Worm (Caenorhabditis elegans) whole organism, L4 larva: ENCODE data around the gene C06B3.6.
A peak's percentile ranks its signal among the peaks of the same experiment; 100 is the strongest.

ENCODE experiments used
- F26F4.8 ChIP-seq: fragments of 200-800 bp; sonication (Bioruptor generic); conservative IDR thresholded peaks from 2 replicates; pipeline ENCODE4 v1.3.6; 2022; ENCODE audit warnings: missing genetic modification characterization, missing compliant biosample characterization
- T20F7.1 ChIP-seq: fragments of 200-800 bp; sonication (Bioruptor generic); optimal IDR thresholded peaks from 2 replicates; lab custom pipeline; 2018; ENCODE audit warnings: mild to moderate bottlenecking, missing genetic modification characterization, missing compliant biosample characterization
- Y105C5A.15 ChIP-seq: fragments of 200-800 bp; sonication (Bioruptor generic); IDR thresholded peaks from 2 replicates; pipeline ENCODE4 v1.3.6; 2022; ENCODE audit warnings: missing genetic modification characterization, missing compliant biosample characterization
- Y5F2A.4 ChIP-seq: fragments of 200-800 bp; sonication (Bioruptor generic); optimal IDR thresholded peaks from 2 replicates; lab custom pipeline; 2018; ENCODE audit warnings: mild to moderate bottlenecking, missing genetic modification characterization, missing compliant biosample characterization
- Y75B8A.6 ChIP-seq: fragments of 200-800 bp; sonication (Bioruptor generic); IDR thresholded peaks from 2 replicates; pipeline ENCODE4 v1.3.6; 2022; ENCODE audit warnings: missing genetic modification reagents, missing genetic modification characterization, missing compliant biosample characterization
- ceh-32 ChIP-seq: sonication (generic microtip); optimal IDR thresholded peaks from 2 replicates; lab custom pipeline; 2016; ENCODE audit warnings: mild to moderate bottlenecking, missing genetic modification characterization, missing compliant biosample characterization; ENCODE audit not compliant: poor library complexity
- daf-16 ChIP-seq, 3 experiments: sonication (generic microtip); optimal IDR thresholded peaks; 2 replicates each; lab custom pipeline; 2016 to 2017; ENCODE audit warnings: missing genetic modification characterization in 3 of 3, missing genetic modification reagents in 3 of 3, mild to moderate bottlenecking in 2 of 3, missing compliant biosample characterization in 2 of 3, missing biosample characterization in 1 of 3, moderate library complexity in 1 of 3
- daf-19 ChIP-seq: fragments of 200-800 bp; sonication (Bioruptor generic); conservative IDR thresholded peaks from 2 replicates; pipeline ENCODE4 v1.3.6; 2022; ENCODE audit warnings: missing genetic modification characterization, missing compliant biosample characterization
- daf-8 ChIP-seq: fragments of 200-800 bp; sonication (Bioruptor generic); IDR thresholded peaks from 2 replicates; pipeline ENCODE4 v1.3.6; 2022; ENCODE audit warnings: missing genetic modification characterization, missing compliant biosample characterization
- dmd-6 ChIP-seq: fragments of 200-800 bp; sonication (Bioruptor generic); IDR thresholded peaks from 2 replicates; pipeline ENCODE4 v1.3.6; 2022; ENCODE audit warnings: missing genetic modification reagents, missing genetic modification characterization, missing compliant biosample characterization
- dmd-8 ChIP-seq: fragments of 200-800 bp; sonication (Bioruptor generic); IDR thresholded peaks from 2 replicates; pipeline ENCODE4 v1.3.6; 2022; ENCODE audit warnings: missing genetic modification characterization, missing compliant biosample characterization
- dmd-9 ChIP-seq: fragments of 200-800 bp; sonication (Bioruptor generic); IDR thresholded peaks from 2 replicates; pipeline ENCODE4 v1.3.6; 2022; ENCODE audit warnings: missing genetic modification reagents, missing genetic modification characterization, missing compliant biosample characterization
- duxl-1 ChIP-seq: sonication (generic microtip); optimal IDR thresholded peaks from 2 replicates; lab custom pipeline; 2016; ENCODE audit warnings: mild to moderate bottlenecking, missing genetic modification characterization, moderate library complexity, missing compliant biosample characterization; ENCODE audit not compliant: poor library complexity
- dve-1 ChIP-seq: sonication (generic microtip); optimal IDR thresholded peaks from 2 replicates; lab custom pipeline; 2017; ENCODE audit warnings: antibody characterized with exemption, mild to moderate bottlenecking, missing genetic modification characterization, missing compliant biosample characterization; ENCODE audit not compliant: insufficient read depth
- egl-43 ChIP-seq: fragments of 200-800 bp; sonication (Bioruptor generic); IDR thresholded peaks from 2 replicates; pipeline ENCODE4 v1.3.6; 2022; ENCODE audit warnings: missing genetic modification reagents, missing genetic modification characterization, missing compliant biosample characterization
- hlh-11 ChIP-seq: fragments of 200-800 bp; sonication (Bioruptor generic); optimal IDR thresholded peaks from 2 replicates; lab custom pipeline; 2018; ENCODE audit warnings: mild to moderate bottlenecking, missing genetic modification characterization, missing compliant biosample characterization
- lir-3 ChIP-seq: sonication (generic microtip); optimal IDR thresholded peaks from 2 replicates; lab custom pipeline; 2016; ENCODE audit warnings: mild to moderate bottlenecking, missing genetic modification characterization, missing compliant biosample characterization
- lsy-2 ChIP-seq, 2 experiments: fragments of 150-350 bp in 1 of 2; sonication (generic microtip) in 1 of 2; optimal IDR thresholded peaks; 2 replicates each; lab custom pipeline; 2014 to 2017; ENCODE audit warnings: missing biosample characterization in 2 of 2, missing genetic modification characterization in 2 of 2
- mdt-29 ChIP-seq: fragments of 200-800 bp; sonication (Bioruptor generic); IDR thresholded peaks from 2 replicates; pipeline ENCODE4 v1.3.6; 2022; ENCODE audit warnings: missing genetic modification reagents, missing genetic modification characterization, missing compliant biosample characterization
- mxl-2 ChIP-seq: fragments of 200-800 bp; sonication (Bioruptor generic); conservative IDR thresholded peaks from 2 replicates; pipeline ENCODE4 v1.3.6; 2022; ENCODE audit warnings: missing genetic modification reagents, missing genetic modification characterization, missing compliant biosample characterization
- nhr-10 ChIP-seq: fragments of 150-350 bp; optimal IDR thresholded peaks from 2 replicates; lab custom pipeline; 2014; ENCODE audit warnings: missing biosample characterization, missing genetic modification characterization
- nhr-102 ChIP-seq: sonication (generic microtip); optimal IDR thresholded peaks from 2 replicates; lab custom pipeline; 2016; ENCODE audit warnings: mild to moderate bottlenecking, missing genetic modification characterization, moderate library complexity, missing compliant biosample characterization
- nhr-28 ChIP-seq: fragments of 150-350 bp; optimal IDR thresholded peaks from 2 replicates; lab custom pipeline; 2014; ENCODE audit warnings: missing biosample characterization, missing genetic modification characterization
- nhr-41 ChIP-seq: fragments of 200-800 bp; sonication (Bioruptor generic); IDR thresholded peaks from 2 replicates; pipeline ENCODE4 v1.3.6; 2022; ENCODE audit warnings: missing genetic modification reagents, missing genetic modification characterization, missing compliant biosample characterization
- nhr-42 ChIP-seq: fragments of 200-800 bp; sonication (Bioruptor generic); IDR thresholded peaks from 2 replicates; pipeline ENCODE4 v1.3.6; 2022; ENCODE audit warnings: missing genetic modification characterization, missing compliant biosample characterization
- nhr-77 ChIP-seq: fragments of 150-350 bp; optimal IDR thresholded peaks from 2 replicates; lab custom pipeline; 2014; ENCODE audit warnings: missing biosample characterization, missing genetic modification characterization
- pha-4 ChIP-seq, 2 experiments: fragments of 150-350 bp in 1 of 2; fragments of 200-800 bp in 1 of 2; sonication (Bioruptor generic) in 1 of 2; IDR thresholded peaks in 1 of 2; optimal IDR thresholded peaks in 1 of 2; 2 replicates each; pipeline versions ENCODE4 v1.3.6 to Lab custom; 2014 to 2022; ENCODE audit warnings: missing genetic modification characterization in 2 of 2, missing genetic modification reagents in 2 of 2, missing biosample characterization in 1 of 2, missing compliant biosample characterization in 1 of 2
- php-3 ChIP-seq: fragments of 200-800 bp; sonication (Bioruptor generic); IDR thresholded peaks from 2 replicates; pipeline ENCODE4 v1.3.6; 2022; ENCODE audit warnings: missing genetic modification reagents, missing genetic modification characterization, missing compliant biosample characterization
- pqm-1 ChIP-seq: sonication (generic microtip); optimal IDR thresholded peaks from 2 replicates; lab custom pipeline; 2017; ENCODE audit warnings: missing biosample characterization, missing genetic modification characterization
- saeg-2 ChIP-seq: fragments of 200-800 bp; sonication (Bioruptor generic); IDR thresholded peaks from 2 replicates; pipeline ENCODE4 v1.3.6; 2022; ENCODE audit warnings: missing genetic modification reagents, missing genetic modification characterization, missing compliant biosample characterization
- set-16 ChIP-seq: fragments of 200-800 bp; sonication (Bioruptor generic); IDR thresholded peaks from 2 replicates; pipeline ENCODE4 v1.3.6; 2022; ENCODE audit warnings: missing genetic modification reagents, missing genetic modification characterization, missing compliant biosample characterization
- skn-1 ChIP-seq: fragments of 150-350 bp; optimal IDR thresholded peaks from 2 replicates; lab custom pipeline; 2014; ENCODE audit warnings: missing biosample characterization, missing genetic modification characterization
- snpc-1.2 ChIP-seq: fragments of 200-800 bp; sonication (Bioruptor generic); IDR thresholded peaks from 2 replicates; pipeline ENCODE4 v1.3.6; 2022; ENCODE audit warnings: missing genetic modification reagents, missing genetic modification characterization, missing compliant biosample characterization
- tag-97 ChIP-seq: fragments of 200-800 bp; sonication (Bioruptor generic); IDR thresholded peaks from 2 replicates; pipeline ENCODE4 v1.3.6; 2022; ENCODE audit warnings: missing genetic modification characterization, missing compliant biosample characterization
- unc-130 ChIP-seq: sonication (generic microtip); optimal IDR thresholded peaks from 2 replicates; lab custom pipeline; 2016; ENCODE audit warnings: missing genetic modification reagents, missing genetic modification characterization, missing compliant biosample characterization
- zag-1 ChIP-seq: fragments of 150-350 bp; optimal IDR thresholded peaks from 2 replicates; lab custom pipeline; 2014; ENCODE audit warnings: missing biosample characterization, missing genetic modification characterization
- zfp-2 ChIP-seq: sonication (generic microtip); optimal IDR thresholded peaks from 2 replicates; lab custom pipeline; 2016; ENCODE audit warnings: mild to moderate bottlenecking, missing genetic modification characterization, missing compliant biosample characterization

C06B3.6 gene

ce11 chrV:13892457-13893375, 16.1 kb downstream of the C06B3.6 start, which contains the start of gene sptl-3 (continued):
- TF ChIP-seq pha-4 (GFP tag; IDR thresholded peaks at IDR 0.05; lab: Robert Waterston, UW) = no peak
- TF ChIP-seq pha-4 (tag; optimal IDR thresholded peaks at IDR 0.05; lab: Kevin White, UChicago) = no peak
- TF ChIP-seq unc-130 (GFP tag; lab: Kevin White, UChicago) = no peak
- TF ChIP-seq zag-1 (tag; lab: Kevin White, UChicago) = no peak
- no peak for TF ChIP-seq daf-16 (GFP tag; optimal IDR thresholded peaks at IDR 0.05; lab: Kevin White, UChicago)
- peak; percentile 72 for TF ChIP-seq daf-16 (tag; optimal IDR thresholded peaks at IDR 0.05; lab: Kevin White, UChicago)
- TF ChIP-seq daf-8 (GFP tag; lab: Robert Waterston, UW) = no peak
- no peak for TF ChIP-seq Y105C5A.15 (GFP tag; lab: Robert Waterston, UW)
- TF ChIP-seq saeg-2 (GFP tag; lab: Robert Waterston, UW) = 0 out of 2 replicates have a peak, but pooled peaks have one; percentile 21
- TF ChIP-seq ceh-32 (tag; lab: Kevin White, UChicago) = no peak
- no peak for TF ChIP-seq Y5F2A.4 (GFP tag; lab: Kevin White, UChicago)
- TF ChIP-seq nhr-42 (GFP tag; lab: Robert Waterston, UW) = no peak
- TF ChIP-seq mxl-2 (GFP tag; lab: Robert Waterston, UW) = no peak
- no peak for TF ChIP-seq daf-19 (GFP tag; lab: Robert Waterston, UW)
- TF ChIP-seq nhr-10 (tag; lab: Kevin White, UChicago) = peak; percentile 63
- peak; percentile 87 for TF ChIP-seq pqm-1 (tag; lab: Kevin White, UChicago)
- no peak for TF ChIP-seq F26F4.8 (GFP tag; lab: Robert Waterston, UW)
- no peak for TF ChIP-seq dmd-8 (GFP tag; lab: Robert Waterston, UW)
- TF ChIP-seq zfp-2 (tag; lab: Kevin White, UChicago) = no peak
- TF ChIP-seq dmd-9 (GFP tag; lab: Robert Waterston, UW) = no peak
- no peak for TF ChIP-seq set-16 (GFP tag; lab: Robert Waterston, UW)
- peak; percentile 77 for TF ChIP-seq dve-1 (tag; lab: Kevin White, UChicago)
- no peak for TF ChIP-seq nhr-41 (GFP tag; lab: Robert Waterston, UW)
- no peak for TF ChIP-seq mdt-29 (GFP tag; lab: Robert Waterston, UW)
- peak; percentile 84 for TF ChIP-seq hlh-11 (tag; lab: Kevin White, UChicago)
- TF ChIP-seq lsy-2 (tag; optimal IDR thresholded peaks at IDR 0.05; lab: Kevin White, UChicago) = peak in 1 of 2 experiments; percentile 34
- TF ChIP-seq T20F7.1 = no peak
- TF ChIP-seq skn-1 (tag; lab: Kevin White, UChicago) = no peak
- TF ChIP-seq nhr-102 = peak; percentile 13
- no peak for TF ChIP-seq snpc-1.2 (GFP tag; lab: Robert Waterston, UW)
- peak; percentile 67; the same call in 1 of the 2 replicates for TF ChIP-seq php-3 (GFP tag; lab: Robert Waterston, UW)
- TF ChIP-seq tag-97 (GFP tag; lab: Robert Waterston, UW) = no peak
- no peak for TF ChIP-seq duxl-1

ce11 chrV:13891489-13891888, 17.3 kb downstream of the C06B3.6 start:
- TF ChIP-seq nhr-77 (tag; lab: Kevin White, UChicago) (peak; percentile 53), dve-1 (tag; lab: Kevin White, UChicago) (peak; percentile 76), Y75B8A.6 (GFP tag; lab: Robert Waterston, UW) (no peak), php-3 (GFP tag; lab: Robert Waterston, UW) (peak; percentile 55; the same call in 1 of the 2 replicates), nhr-28 (peak; percentile 37), nhr-41 (GFP tag; lab: Robert Waterston, UW) (no peak), dmd-6 (GFP tag; lab: Robert Waterston, UW) (peak; percentile 64), hlh-11 (tag; lab: Kevin White, UChicago) (peak; percentile 45), lir-3 (tag; lab: Kevin White, UChicago) (no peak), daf-16 (GFP tag; optimal IDR thresholded peaks at IDR 0.05; lab: Kevin White, UChicago) (no peak), daf-16 (tag; optimal IDR thresholded peaks at IDR 0.05; lab: Kevin White, UChicago) (peak; percentile 96), egl-43 (no peak), Y105C5A.15 (GFP tag; lab: Robert Waterston, UW) (no peak)
